Worm (Caenorhabditis elegans) whole organism, early embryonic: ENCODE data around the gene R04B3.2.

Experiments
- hmbx-1 ChIP-seq: sonication (generic microtip); optimal IDR thresholded peaks from 2 replicates; lab custom pipeline; 2016; ENCODE audit warnings: mild to moderate bottlenecking, missing genetic modification characterization, missing compliant biosample characterization
- hmg-4 ChIP-seq: fragments of 200-800 bp; sonication (Bioruptor generic); optimal IDR thresholded peaks from 2 replicates; lab custom pipeline; 2018; ENCODE audit warnings: mild to moderate bottlenecking, missing genetic modification characterization, missing compliant biosample characterization

DNA sequence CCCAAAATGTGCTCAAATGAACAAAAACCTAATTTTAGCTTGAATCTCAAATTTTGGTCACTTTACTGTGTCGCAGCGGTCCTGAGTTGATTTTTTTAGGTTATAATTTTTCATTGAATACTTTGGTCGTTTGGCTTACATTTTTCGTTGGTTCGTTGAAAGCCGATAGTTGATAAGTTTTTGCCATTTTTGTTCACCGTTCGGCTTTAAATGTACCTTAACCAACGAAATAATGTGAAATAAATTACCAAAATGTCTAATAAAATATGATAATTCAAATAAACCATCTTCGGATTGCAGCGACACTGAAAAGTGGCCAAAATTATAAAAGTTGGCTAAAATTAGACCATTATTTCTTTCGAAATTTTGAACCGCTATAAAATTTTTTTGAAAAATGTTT is 43.2 kb downstream of the R04B3.2 start:
- no peak for TF ChIP-seq hmbx-1
- no peak for TF ChIP-seq hmg-4 (GFP tag; lab: Kevin White, UChicago)
